Worm (Caenorhabditis elegans): ENCODE results near the gene mks-2.

DNA sequence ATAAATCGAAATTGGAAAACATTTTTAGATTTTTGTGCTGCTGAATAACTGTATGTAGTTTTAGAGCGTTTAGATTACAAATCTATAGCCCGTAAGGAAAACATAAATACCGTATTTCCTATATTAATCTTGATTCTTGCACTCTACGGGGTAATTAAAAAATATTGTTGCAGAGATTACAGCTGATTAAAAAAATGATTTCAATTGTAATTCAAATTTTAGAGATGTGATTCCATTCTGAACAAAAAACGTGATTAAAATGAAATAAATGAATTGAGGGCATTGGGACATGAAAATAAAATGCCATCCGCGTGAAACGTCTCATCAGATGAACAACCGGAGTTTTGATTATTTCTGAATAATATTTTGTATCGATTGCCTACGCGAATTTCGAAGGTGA lies 26.8 kb downstream of the mks-2 start, which contains the start of gene cpb-2:
- TF ChIP-seq sem-4 (tag; optimal IDR thresholded peaks at IDR 0.05) (no peak), skn-1 (tag; optimal IDR thresholded peaks at IDR 0.05) (no peak), mab-5 (tag; optimal IDR thresholded peaks at IDR 0.05) (no peak), mdl-1 (tag; optimal IDR thresholded peaks at IDR 0.05) (no peak), snpc-4 (tag; optimal IDR thresholded peaks at IDR 0.05) (no peak), gmeb-1 (tag; optimal IDR thresholded peaks at IDR 0.05) (no peak), R02D3.7 (tag; optimal IDR thresholded peaks at IDR 0.05) (no peak), ztf-4 (tag; optimal IDR thresholded peaks at IDR 0.05) (no peak), crh-2 (tag; optimal IDR thresholded peaks at IDR 0.05) (no peak), egl-27 (tag; optimal IDR thresholded peaks at IDR 0.05) (no peak), lin-39 (tag; optimal IDR thresholded peaks at IDR 0.05) (no peak), elt-1 (tag; optimal IDR thresholded peaks at IDR 0.05) (no peak)
